Worm (Caenorhabditis elegans) whole organism, L2 larva: ENCODE data around the gene Y38E10A.14.

Experiments used
- elt-3 ChIP-seq: sonication (generic microtip); optimal IDR thresholded peaks from 2 replicates; lab custom pipeline; 2017; ENCODE audit warnings: missing biosample characterization, missing genetic modification characterization
- lin-39 ChIP-seq: fragments of 150-350 bp; optimal IDR thresholded peaks from 2 replicates; lab custom pipeline; 2014; ENCODE audit warnings: missing biosample characterization, missing genetic modification reagents, missing genetic modification characterization
- nhr-10 ChIP-seq: sonication (generic microtip); optimal IDR thresholded peaks from 2 replicates; lab custom pipeline; 2017; ENCODE audit warnings: missing biosample characterization, missing genetic modification characterization
- peb-1 ChIP-seq: fragments of 150-350 bp; optimal IDR thresholded peaks from 2 replicates; lab custom pipeline; 2014; ENCODE audit warnings: missing biosample characterization, missing genetic modification characterization
- ztf-11 ChIP-seq: sonication (generic microtip); optimal IDR thresholded peaks from 2 replicates; lab custom pipeline; 2017; ENCODE audit warnings: missing biosample characterization, missing genetic modification characterization

DNA sequence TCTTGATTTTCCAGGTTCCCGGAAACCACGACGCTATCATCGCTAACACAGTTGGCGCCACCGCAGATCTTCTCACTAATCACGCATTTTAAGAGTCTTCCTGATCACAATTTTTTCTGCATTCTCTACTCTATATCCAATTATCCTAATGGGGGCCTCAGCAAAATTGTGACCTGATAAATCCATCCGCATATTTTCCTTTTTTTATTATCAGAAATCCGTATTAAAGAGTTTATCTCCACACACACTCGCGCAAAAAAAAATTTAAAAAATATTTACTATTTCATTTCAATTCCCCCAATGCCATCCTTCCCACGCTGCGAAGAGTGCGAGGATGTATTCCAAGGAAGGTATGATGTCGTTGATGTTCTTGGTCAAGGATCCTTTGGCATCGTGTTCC is 17.4 kb downstream of the Y38E10A.14 start, which contains the start of gene Y38E10A.8:
- no peak for TF ChIP-seq nhr-10 (tag; lab: Kevin White, UChicago)
- no peak for TF ChIP-seq ztf-11 (tag; lab: Kevin White, UChicago)
- no peak for TF ChIP-seq lin-39 (tag; lab: Kevin White, UChicago)
- no peak for TF ChIP-seq peb-1 (tag; lab: Kevin White, UChicago)
- no peak for TF ChIP-seq elt-3
